Worm (Caenorhabditis elegans): ENCODE results near the gene srxa-4.

Gene srxa-4

ce11 chrV:7420162-7420561, at the start of gene srxa-4:
TSS of gene srxa-4 (plus strand) at chrV:7420462.
- no peak for TF ChIP-seq gei-8 (GFP tag; optimal IDR thresholded peaks at IDR 0.05)
- no peak for TF ChIP-seq ctbp-1 (GFP tag; IDR thresholded peaks at IDR 0.05)
- TF ChIP-seq pha-4 (GFP tag; IDR thresholded peaks at IDR 0.05), result no peak
- no peak for TF ChIP-seq pha-4 (tag; optimal IDR thresholded peaks at IDR 0.05)
- TF ChIP-seq nhr-11 (tag; optimal IDR thresholded peaks at IDR 0.05), result no peak

ce11 chrV:7374090-7374489, 46.2 kb upstream of the srxa-4 start, which contains the start of gene srx-56:
TSS of gene srx-56 (plus strand) at chrV:7374390.
- no peak for TF ChIP-seq ceh-20 (GFP tag; IDR thresholded peaks at IDR 0.05)
- peak in 1 of 2 experiments; percentile 20 for TF ChIP-seq unc-62 (GFP tag; optimal IDR thresholded peaks at IDR 0.05 in 1 of 2)
- no peak for TF ChIP-seq unc-62 (tag; optimal IDR thresholded peaks at IDR 0.05)

- TF ChIP-seq nhr-111 (GFP tag; optimal IDR thresholded peaks at IDR 0.05), result no peak
- no peak for TF ChIP-seq zfp-2 (tag; optimal IDR thresholded peaks at IDR 0.05)
- TF ChIP-seq nhr-48 (tag; optimal IDR thresholded peaks at IDR 0.05), result no peak
Measured at ce11 chrV:7379384-7379783, 40.9 kb upstream of the srxa-4 start, which contains the start of gene srsx-24. TSS of gene srsx-24 (minus strand) at chrV:7379484.

- no peak for TF ChIP-seq daf-16 (GFP tag; optimal IDR thresholded peaks at IDR 0.05)
- no peak for TF ChIP-seq daf-16 (tag; optimal IDR thresholded peaks at IDR 0.05)
- no peak for TF ChIP-seq nhr-41 (GFP tag; IDR thresholded peaks at IDR 0.05)
- no peak for TF ChIP-seq nhr-237 (tag; optimal IDR thresholded peaks at IDR 0.05)
- TF ChIP-seq aha-1 (tag), result peak; percentile 22
- no peak for TF ChIP-seq mes-2 (tag; optimal IDR thresholded peaks at IDR 0.05; ENCODE audit: poor library complexity, severe bottlenecking)
Measured at ce11 chrV:7381008-7381407, 39.3 kb upstream of the srxa-4 start, which contains the start of gene C03G6.17. TSS of gene C03G6.17 (minus strand) at chrV:7381108.

- TF ChIP-seq sdz-12 (GFP tag; optimal IDR thresholded peaks at IDR 0.05), result no peak
- TF ChIP-seq hlh-11 (tag; optimal IDR thresholded peaks at IDR 0.05), result no peak
- no peak for TF ChIP-seq lin-1 (GFP tag; IDR thresholded peaks at IDR 0.05)
- peak; percentile 10 for TF ChIP-seq dve-1 (tag; optimal IDR thresholded peaks at IDR 0.05; ENCODE audit: insufficient read depth)
- TF ChIP-seq daf-12 (tag; optimal IDR thresholded peaks at IDR 0.05), result no peak
- TF ChIP-seq vab-7 (GFP tag; IDR thresholded peaks at IDR 0.05), result no peak
- no peak for TF ChIP-seq duxl-1 (tag; optimal IDR thresholded peaks at IDR 0.05; ENCODE audit: poor library complexity)
- TF ChIP-seq nhr-11 (tag; optimal IDR thresholded peaks at IDR 0.05), result peak; percentile 9
- no peak for TF ChIP-seq F49E8.2 (tag; optimal IDR thresholded peaks at IDR 0.05; ENCODE audit: borderline replicate concordance)
- TF ChIP-seq mxl-2 (GFP tag; conservative IDR thresholded peaks at IDR 0.05), result no peak
- peak in 1 of 2 experiments; percentile 66 for TF ChIP-seq unc-62 (GFP tag; optimal IDR thresholded peaks at IDR 0.05 in 1 of 2)
- no peak for TF ChIP-seq unc-62 (tag; optimal IDR thresholded peaks at IDR 0.05)
- no peak for TF ChIP-seq nhr-102 (tag; optimal IDR thresholded peaks at IDR 0.05)
- no peak for TF ChIP-seq nhr-6 (tag; optimal IDR thresholded peaks at IDR 0.05)
- no peak for TF ChIP-seq mdl-1 (tag; optimal IDR thresholded peaks at IDR 0.05)
- no peak for TF ChIP-seq T20F7.1 (GFP tag; optimal IDR thresholded peaks at IDR 0.05)
- TF ChIP-seq F37D6.2 (tag; optimal IDR thresholded peaks at IDR 0.05), result no peak
- no peak for TF ChIP-seq ama-1 (optimal IDR thresholded peaks at IDR 0.05)
- no peak for TF ChIP-seq unc-39 (tag; optimal IDR thresholded peaks at IDR 0.05)
Measured at ce11 chrV:7386052-7386573, 34.1 kb upstream of the srxa-4 start, which contains the start of gene srp-6. TSS of gene srp-6 (minus strand) at chrV:7386102.
